Worm (Caenorhabditis elegans): ENCODE measurements around the gene F43D2.7.

- TF ChIP-seq F16B12.6 (tag; optimal IDR thresholded peaks at IDR 0.05) (no peak), lsy-2 (tag; optimal IDR thresholded peaks at IDR 0.05) (no peak), xbp-1 (tag; optimal IDR thresholded peaks at IDR 0.05) (no peak), ama-1 (optimal IDR thresholded peaks at IDR 0.05) (no peak), nhr-77 (tag; optimal IDR thresholded peaks at IDR 0.05) (no peak), blmp-1 (tag; optimal IDR thresholded peaks at IDR 0.05) (no peak), unc-86 (tag; optimal IDR thresholded peaks at IDR 0.05) (no peak), ztf-4 (tag; optimal IDR thresholded peaks at IDR 0.05) (no peak), aly-2 (tag; optimal IDR thresholded peaks at IDR 0.05) (no peak)
Observed at ce11 chrV:14640071-14640470, at the start of gene F43D2.7.

Data from whole organism, L1 larva.